Worm (Caenorhabditis elegans) whole organism, L4/young adult: ENCODE data around the gene lgc-19.

Experiments used
- W03F9.2 ChIP-seq: fragments of 150-350 bp; optimal IDR thresholded peaks from 2 replicates; lab custom pipeline; 2014; ENCODE audit warnings: missing biosample characterization, missing genetic modification characterization
- dao-5 ChIP-seq: sonication (generic microtip); optimal IDR thresholded peaks from 2 replicates; lab custom pipeline; 2016; ENCODE audit warnings: missing genotype, missing genetic modification characterization, moderate library complexity, missing compliant biosample characterization
- him-1 ChIP-seq: sonication (generic microtip); optimal IDR thresholded peaks from 2 replicates; lab custom pipeline; 2016; ENCODE audit warnings: missing genotype, missing genetic modification reagents, missing genetic modification characterization, missing compliant biosample characterization

ce11 chrIV:15930694-15931093 is 31.8 kb downstream of the lgc-19 start:
- no peak for TF ChIP-seq him-1 (tag; lab: Kevin White, UChicago)
- TF ChIP-seq dao-5 (tag; lab: Kevin White, UChicago), result no peak
- no peak for TF ChIP-seq W03F9.2 (tag; lab: Kevin White, UChicago)
